Fruit fly (Drosophila melanogaster) whole organism, embryonic: ENCODE data around the gene CG17564.
A peak's percentile ranks its signal among the peaks of the same experiment; 100 is the strongest.

ENCODE experiments used
- Asciz ChIP-seq: fragments of 200-800 bp; sonication (Bioruptor generic); optimal IDR thresholded peaks from 2 replicates; lab custom pipeline; 2017; ENCODE audit warnings: missing biosample characterization, mild to moderate bottlenecking, missing genetic modification characterization, missing genetic modification reagents
- B-H2 ChIP-seq: fragments of 200-800 bp; sonication (Bioruptor generic); optimal IDR thresholded peaks from 2 replicates; lab custom pipeline; 2018; ENCODE audit warnings: missing biosample characterization, mild to moderate bottlenecking, missing genetic modification characterization
- Blimp-1 ChIP-seq: fragments of 200-800 bp; sonication (Bioruptor generic); optimal IDR thresholded peaks from 3 replicates; lab custom pipeline; 2018; ENCODE audit warnings: missing biosample characterization, missing genetic modification characterization, mild to moderate bottlenecking, moderate library complexity, missing genetic modification reagents
- CG10654 ChIP-seq: fragments of 200-800 bp; sonication (Bioruptor generic); optimal IDR thresholded peaks from 2 replicates; lab custom pipeline; 2016; ENCODE audit warnings: missing biosample characterization, missing genetic modification characterization
- CG11696 ChIP-seq: fragments of 200-800 bp; sonication (Bioruptor generic); IDR thresholded peaks from 2 replicates; pipeline ENCODE4 v1.3.6; 2022; ENCODE audit warnings: missing biosample characterization, missing genetic modification characterization
- CG12155 ChIP-seq: fragments of 200-800 bp; sonication (Bioruptor generic); optimal IDR thresholded peaks from 3 replicates; lab custom pipeline; 2016; ENCODE audit warnings: missing biosample characterization, missing genetic modification characterization
- CG1233 ChIP-seq: fragments of 200-800 bp; sonication (Bioruptor generic); optimal IDR thresholded peaks from 4 replicates; lab custom pipeline; 2018; ENCODE audit warnings: missing biosample characterization, mild to moderate bottlenecking, missing genetic modification characterization
- CG13424 ChIP-seq: fragments of 200-800 bp; sonication (Bioruptor generic); optimal IDR thresholded peaks from 2 replicates; lab custom pipeline; 2019; ENCODE audit warnings: missing biosample characterization, mild to moderate bottlenecking, missing genetic modification characterization, moderate library complexity
- CG15269 ChIP-seq: fragments of 200-800 bp; sonication (Bioruptor generic); optimal IDR thresholded peaks from 2 replicates; lab custom pipeline; 2018; ENCODE audit warnings: missing biosample characterization, mild to moderate bottlenecking, missing genetic modification characterization, moderate library complexity
- CG1603 ChIP-seq: fragments of 200-800 bp; sonication (Bioruptor generic); optimal IDR thresholded peaks from 2 replicates; lab custom pipeline; 2019; ENCODE audit warnings: missing biosample characterization, mild to moderate bottlenecking, missing genetic modification characterization, moderate library complexity
- CG16813 ChIP-seq: fragments of 200-800 bp; sonication (Bioruptor generic); IDR thresholded peaks from 3 replicates; pipeline ENCODE4 v1.3.6; 2022; ENCODE audit warnings: missing biosample characterization, missing genetic modification characterization; ENCODE audit not compliant: partially characterized antibody
- CG17328 ChIP-seq: fragments of 200-800 bp; sonication (Bioruptor generic); IDR thresholded peaks from 2 replicates; pipeline ENCODE4 v1.3.6; 2022; ENCODE audit warnings: missing biosample characterization, missing genetic modification characterization
- CG17568 ChIP-seq: fragments of 200-800 bp; sonication (Bioruptor generic); optimal IDR thresholded peaks from 2 replicates; lab custom pipeline; 2018; ENCODE audit warnings: missing biosample characterization, mild to moderate bottlenecking, missing genetic modification characterization, moderate library complexity
- CG17802 ChIP-seq: fragments of 200-800 bp; sonication (Bioruptor generic); optimal IDR thresholded peaks from 2 replicates; lab custom pipeline; 2018; ENCODE audit warnings: missing biosample characterization, mild to moderate bottlenecking, missing genetic modification characterization, moderate library complexity
- CG18619 ChIP-seq: fragments of 200-800 bp; sonication (Bioruptor generic); optimal IDR thresholded peaks from 3 replicates; lab custom pipeline; 2017; ENCODE audit warnings: missing biosample characterization, mild to moderate bottlenecking, missing genetic modification characterization
- CG2199 ChIP-seq: fragments of 200-800 bp; sonication (Bioruptor generic); IDR thresholded peaks from 3 replicates; pipeline ENCODE4 v1.3.6; 2022; ENCODE audit warnings: missing biosample characterization, missing genetic modification characterization
- CG30431 ChIP-seq: fragments of 200-800 bp; sonication (Bioruptor generic); optimal IDR thresholded peaks from 2 replicates; lab custom pipeline; 2017; ENCODE audit warnings: missing biosample characterization, missing genetic modification characterization
- CG4360 ChIP-seq: fragments of 200-800 bp; sonication (Bioruptor generic); IDR thresholded peaks from 2 replicates; pipeline ENCODE4 v1.3.6; 2022; ENCODE audit warnings: missing biosample characterization, missing genetic modification characterization
- CG4730 ChIP-seq: fragments of 200-800 bp; sonication (Bioruptor generic); IDR thresholded peaks from 2 replicates; pipeline ENCODE4 v1.3.6; 2022; ENCODE audit warnings: missing biosample characterization, missing genetic modification characterization
- CG6765 ChIP-seq: fragments of 200-800 bp; sonication (Bioruptor generic); optimal IDR thresholded peaks from 3 replicates; lab custom pipeline; 2017; ENCODE audit warnings: missing biosample characterization, mild to moderate bottlenecking, missing genetic modification characterization
- CG8944 ChIP-seq: fragments of 200-800 bp; sonication (Bioruptor generic); optimal IDR thresholded peaks from 3 replicates; lab custom pipeline; 2016; ENCODE audit warnings: missing biosample characterization, missing genetic modification characterization
- CTCF ChIP-seq: fragments of 200-800 bp; sonication (Bioruptor generic); optimal IDR thresholded peaks from 2 replicates; lab custom pipeline; 2017; ENCODE audit warnings: missing biosample characterization, mild to moderate bottlenecking, missing genetic modification characterization, moderate library complexity
- ERR ChIP-seq: fragments of 200-800 bp; sonication (Bioruptor generic); optimal IDR thresholded peaks from 2 replicates; lab custom pipeline; 2016; ENCODE audit warnings: missing biosample characterization, missing genetic modification characterization
- Ets97D ChIP-seq: fragments of 200-800 bp; sonication (Bioruptor generic); optimal IDR thresholded peaks from 3 replicates; lab custom pipeline; 2016; ENCODE audit warnings: missing biosample characterization, missing genetic modification characterization
- Neu2 ChIP-seq: fragments of 200-800 bp; sonication (Bioruptor generic); optimal IDR thresholded peaks from 3 replicates; lab custom pipeline; 2016; ENCODE audit warnings: missing biosample characterization, missing genetic modification characterization, borderline replicate concordance
- PHDP ChIP-seq: fragments of 200-800 bp; sonication (Bioruptor generic); optimal IDR thresholded peaks from 3 replicates; lab custom pipeline; 2018; ENCODE audit warnings: missing biosample characterization, mild to moderate bottlenecking, missing genetic modification characterization, moderate library complexity
- Rfx ChIP-seq: fragments of 200-800 bp; sonication (Bioruptor generic); IDR thresholded peaks from 2 replicates; pipeline ENCODE4 v1.3.6; 2022; ENCODE audit warnings: missing biosample characterization, missing genetic modification characterization
- Stat92E ChIP-seq, 3 experiments: fragments of >200 bp in 2 of 3; fragments of 200-800 bp in 1 of 3; sonication (Bioruptor generic) in 1 of 3; optimal IDR thresholded peaks; 2 replicates each; lab custom pipeline; 2017 to 2019; ENCODE audit warnings: missing biosample characterization in 3 of 3, missing genetic modification characterization in 3 of 3, mild to moderate bottlenecking in 1 of 3, moderate library complexity in 1 of 3
- YL-1 ChIP-seq: fragments of 200-800 bp; sonication (Bioruptor generic); optimal IDR thresholded peaks from 3 replicates; lab custom pipeline; 2017; ENCODE audit warnings: missing biosample characterization, mild to moderate bottlenecking, missing genetic modification characterization
- caup ChIP-seq: fragments of 200-800 bp; sonication (Bioruptor generic); optimal IDR thresholded peaks from 3 replicates; lab custom pipeline; 2017; ENCODE audit warnings: missing biosample characterization, mild to moderate bottlenecking, missing genetic modification characterization, moderate library complexity; ENCODE audit not compliant: severe bottlenecking
- crc ChIP-seq: fragments of 200-800 bp; sonication (Bioruptor generic); optimal IDR thresholded peaks from 2 replicates; lab custom pipeline; 2016; ENCODE audit warnings: missing biosample characterization, missing genetic modification characterization
- dmrt99B ChIP-seq: fragments of 200-800 bp; sonication (Bioruptor generic); optimal IDR thresholded peaks from 2 replicates; lab custom pipeline; 2018; ENCODE audit warnings: missing biosample characterization, mild to moderate bottlenecking, missing genetic modification characterization, moderate library complexity
- eyg ChIP-seq: fragments of 200-800 bp; sonication (Bioruptor generic); optimal IDR thresholded peaks from 3 replicates; lab custom pipeline; 2016; ENCODE audit warnings: missing biosample characterization, missing genetic modification characterization
- fd102C ChIP-seq: fragments of 200-800 bp; sonication (Bioruptor generic); optimal IDR thresholded peaks from 2 replicates; lab custom pipeline; 2018; ENCODE audit warnings: missing biosample characterization, mild to moderate bottlenecking, missing genetic modification characterization, moderate library complexity
- gsb-n ChIP-seq: fragments of 200-800 bp; sonication (Bioruptor generic); optimal IDR thresholded peaks from 3 replicates; lab custom pipeline; 2018; ENCODE audit warnings: missing biosample characterization, mild to moderate bottlenecking, missing genetic modification characterization
- h ChIP-seq: fragments of >200 bp; optimal IDR thresholded peaks from 2 replicates; lab custom pipeline; 2017
- jigr1 ChIP-seq: fragments of 200-800 bp; sonication (Bioruptor generic); IDR thresholded peaks from 3 replicates; pipeline ENCODE4 v1.3.6; 2022; ENCODE audit warnings: missing biosample characterization, missing genetic modification characterization
- jing ChIP-seq: fragments of 200-800 bp; sonication (Bioruptor generic); optimal IDR thresholded peaks from 2 replicates; lab custom pipeline; 2018; ENCODE audit warnings: missing biosample characterization, mild to moderate bottlenecking, missing genetic modification characterization
- ken ChIP-seq: fragments of 200-800 bp; sonication (Bioruptor generic); IDR thresholded peaks from 3 replicates; pipeline ENCODE4 v1.3.6; 2022; ENCODE audit warnings: missing biosample characterization, missing genetic modification characterization
- knrl ChIP-seq: fragments of 200-800 bp; sonication (Bioruptor generic); IDR thresholded peaks from 3 replicates; pipeline ENCODE4 v1.3.6; 2022; ENCODE audit warnings: missing biosample characterization, missing genetic modification characterization; ENCODE audit not compliant: partially characterized antibody
- nerfin-1 ChIP-seq: fragments of 200-800 bp; sonication (Bioruptor generic); optimal IDR thresholded peaks from 3 replicates; lab custom pipeline; 2019; ENCODE audit warnings: missing biosample characterization, mild to moderate bottlenecking, missing genetic modification characterization, moderate library complexity
- pan ChIP-seq, 4 experiments: fragments of >200 bp in 3 of 4; fragments of 200-800 bp in 1 of 4; sonication (Bioruptor generic) in 1 of 4; optimal IDR thresholded peaks in 3 of 4; IDR thresholded peaks in 1 of 4; 2 replicates each; pipeline versions ENCODE4 v1.3.6 to Lab custom; 2017 to 2022; ENCODE audit warnings: missing biosample characterization in 2 of 4, missing genetic modification characterization in 2 of 4, mixed read lengths in 1 of 4
- ranshi ChIP-seq: fragments of 200-800 bp; sonication (Bioruptor generic); IDR thresholded peaks from 2 replicates; pipeline ENCODE4 v1.3.6; 2022; ENCODE audit warnings: missing biosample characterization, missing genetic modification characterization
- sd ChIP-seq: fragments of 200-800 bp; sonication (Bioruptor generic); optimal IDR thresholded peaks from 3 replicates; lab custom pipeline; 2018; ENCODE audit warnings: missing biosample characterization, mild to moderate bottlenecking, missing genetic modification characterization, moderate library complexity
- stc ChIP-seq: fragments of 200-800 bp; sonication (Bioruptor generic); IDR thresholded peaks from 2 replicates; pipeline ENCODE4 v1.3.6; 2022; ENCODE audit warnings: missing biosample characterization, missing genetic modification characterization
- tio ChIP-seq: fragments of 200-800 bp; sonication (Bioruptor generic); optimal IDR thresholded peaks from 2 replicates; lab custom pipeline; 2017; ENCODE audit warnings: missing biosample characterization, missing genetic modification characterization, inconsistent platforms
- trem ChIP-seq: fragments of 200-800 bp; optimal IDR thresholded peaks from 3 replicates; lab custom pipeline; 2019; ENCODE audit warnings: missing biosample characterization, mild to moderate bottlenecking, missing genetic modification characterization, moderate library complexity
- unpg ChIP-seq: fragments of 200-800 bp; sonication (Bioruptor generic); optimal IDR thresholded peaks from 3 replicates; lab custom pipeline; 2018; ENCODE audit warnings: missing biosample characterization, mild to moderate bottlenecking, missing genetic modification characterization, moderate library complexity

Gene CG17564

dm6 chr2L:19326819-19327425 is 27.2 kb upstream of the CG17564 start (continued):
- TF ChIP-seq Stat92E (GFP tag; optimal IDR thresholded peaks at IDR 0.05; lab: Kevin White, UChicago) (peak in 1 of 3 experiments; percentile 23), CG17328 (GFP tag; lab: Robert Waterston, UW) (no peak), CG2199 (GFP tag; lab: Robert Waterston, UW) (0 out of 3 replicates have a peak, but pooled peaks have one; percentile 72), gsb-n (tag; lab: Kevin White, UChicago) (peak; percentile 27), knrl (GFP tag; lab: Robert Waterston, UW) (no peak), CG30431 (GFP tag; lab: Kevin White, UChicago) (no peak), CG12155 (GFP tag; lab: Kevin White, UChicago) (no peak), tio (GFP tag; lab: Kevin White, UChicago) (no peak)
- TF ChIP-seq, all 482 proteins: peak for 12

dm6 chr2L:19325420-19325819 is 25.7 kb upstream of the CG17564 start:
- TF ChIP-seq CTCF = no peak
- no peak for TF ChIP-seq ranshi (GFP tag; lab: Robert Waterston, UW)
- no peak for TF ChIP-seq ken
- no peak for TF ChIP-seq CG16813 (GFP tag; lab: Robert Waterston, UW)
- no peak for TF ChIP-seq crc (GFP tag; lab: Kevin White, UChicago)
- TF ChIP-seq CG4360 (GFP tag; lab: Robert Waterston, UW) = no peak
- TF ChIP-seq CG18619 (GFP tag; lab: Kevin White, UChicago) = no peak
- TF ChIP-seq CG1233 (GFP tag; lab: Kevin White, UChicago) = no peak
- TF ChIP-seq sd (tag; lab: Kevin White, UChicago) = no peak
- no peak for TF ChIP-seq nerfin-1 (tag; lab: Kevin White, UChicago)
- no peak for TF ChIP-seq fd102C
- TF ChIP-seq CG11696 = peak; percentile 33; the same call in 1 of the 2 replicates
- no peak for TF ChIP-seq Ets97D (GFP tag; lab: Kevin White, UChicago)
- no peak for TF ChIP-seq trem
- TF ChIP-seq CG17802 (tag; lab: Kevin White, UChicago) = no peak
- no peak for TF ChIP-seq CG17568 (GFP tag; lab: Kevin White, UChicago)
- TF ChIP-seq ERR (GFP tag; lab: Kevin White, UChicago) = no peak
- TF ChIP-seq CG13424 = no peak
- no peak for TF ChIP-seq CG4730 (GFP tag; lab: Robert Waterston, UW)
- TF ChIP-seq stc (GFP tag; lab: Robert Waterston, UW) = 0 out of 2 replicates have a peak, but pooled peaks have one; percentile 32
- peak; percentile 25 for TF ChIP-seq unpg (GFP tag; lab: Kevin White, UChicago)
- no peak for TF ChIP-seq CG10654 (GFP tag; lab: Kevin White, UChicago)
- TF ChIP-seq CG8944 (GFP tag; lab: Kevin White, UChicago) = no peak
- TF ChIP-seq CG15269 (tag; lab: Kevin White, UChicago) = no peak
- no peak for TF ChIP-seq jigr1 (GFP tag; lab: Robert Waterston, UW)
- peak; percentile 3 for TF ChIP-seq jing (GFP tag; lab: Kevin White, UChicago)
- TF ChIP-seq Rfx = no peak
- no peak for TF ChIP-seq CG6765 (GFP tag; lab: Kevin White, UChicago)
- TF ChIP-seq PHDP = no peak
- no peak for TF ChIP-seq caup
- no peak for TF ChIP-seq Asciz (GFP tag; lab: Kevin White, UChicago)
- TF ChIP-seq YL-1 (GFP tag; lab: Kevin White, UChicago) = no peak
- no peak for TF ChIP-seq B-H2
- peak; percentile 34 for TF ChIP-seq Blimp-1 (GFP tag; lab: Kevin White, UChicago)
- peak; percentile 45 for TF ChIP-seq dmrt99B
- TF ChIP-seq Stat92E (GFP tag; optimal IDR thresholded peaks at IDR 0.05; lab: Kevin White, UChicago) = no peak
- no peak for TF ChIP-seq pan (optimal IDR thresholded peaks at IDR 0.05; lab: Kevin White, UChicago)
- peak in 1 of 2 experiments; percentile 39 for TF ChIP-seq pan (GFP tag; optimal IDR thresholded peaks at IDR 0.05 in 1 of 2, IDR thresholded peaks at IDR 0.05 in 1 of 2)
- peak; percentile 61 for TF ChIP-seq CG1603
- TF ChIP-seq h = no peak
- no peak for TF ChIP-seq Neu2
- TF ChIP-seq eyg = no peak
